Fruit fly (Drosophila melanogaster): Measurements from ENCODE around the gene mtgo.
A peak's percentile ranks its signal among the peaks of the same experiment; 100 is the strongest.

mtgo gene

DNA sequence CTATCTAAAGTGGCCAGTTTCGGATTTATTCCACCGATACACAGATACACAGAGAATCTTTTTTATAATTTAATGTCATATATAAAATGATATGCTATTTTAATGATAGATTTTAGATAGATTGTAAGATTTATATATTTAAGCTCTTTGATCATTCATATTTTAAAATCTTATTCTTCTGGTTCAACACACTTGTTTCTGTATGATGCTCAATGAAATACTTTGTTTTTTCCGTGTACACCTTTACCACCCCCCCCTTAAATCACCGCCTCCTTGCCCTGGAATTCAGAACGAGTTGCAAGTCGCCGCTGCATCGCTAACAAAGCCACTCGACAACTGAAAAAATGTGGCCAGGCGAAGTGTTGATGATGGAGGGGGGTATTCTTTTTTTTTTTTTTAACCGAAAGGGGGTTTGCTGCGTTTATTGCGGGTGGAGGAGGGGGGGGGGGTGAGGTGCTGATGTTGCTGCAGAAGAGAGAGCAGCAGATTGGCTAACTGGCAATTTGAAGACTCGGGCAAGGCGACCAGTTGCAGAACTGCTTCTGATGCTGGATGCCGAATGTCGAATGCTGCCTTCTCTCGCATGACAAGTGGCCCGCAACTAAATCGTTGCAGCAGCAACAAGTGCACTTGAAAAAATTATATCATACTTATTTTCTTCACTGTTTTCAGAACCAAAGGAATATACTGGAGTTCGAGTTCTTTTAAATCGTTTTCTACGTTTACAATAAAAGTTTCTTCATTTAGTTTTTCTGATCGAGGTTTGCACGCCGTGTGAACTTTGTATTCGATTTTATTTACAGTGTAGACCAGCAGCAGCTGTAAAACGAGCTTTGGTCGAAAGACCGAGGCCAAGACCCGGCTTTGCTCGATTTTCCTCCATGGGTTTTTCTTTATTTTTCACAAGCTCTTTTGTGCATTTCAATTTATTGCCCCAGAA, 53.3 kb downstream of the mtgo start (continued):
- no peak for TF ChIP-seq CG10147 (GFP tag; optimal IDR thresholded peaks at IDR 0.05)
- no peak for TF ChIP-seq CG7987 (GFP tag; optimal IDR thresholded peaks at IDR 0.05)
- TF ChIP-seq Abd-B (GFP tag; optimal IDR thresholded peaks at IDR 0.05): peak; percentile 7
- TF ChIP-seq ato (GFP tag; IDR thresholded peaks at IDR 0.05; ENCODE audit: partially characterized antibody): no peak
- TF ChIP-seq CG9932 (GFP tag; IDR thresholded peaks at IDR 0.05): no peak
- peak; percentile 87 for TF ChIP-seq nom (GFP tag; optimal IDR thresholded peaks at IDR 0.05)
- peak; percentile 40; the same call in 1 of the 2 replicates for TF ChIP-seq H2.0 (GFP tag; IDR thresholded peaks at IDR 0.05)
- TF ChIP-seq ATbp (GFP tag; optimal IDR thresholded peaks at IDR 0.05): peak; percentile 81
- peak; percentile 47; the same call in 1 of the 2 replicates for TF ChIP-seq CG32772 (GFP tag; IDR thresholded peaks at IDR 0.05)
- peak; percentile 73 for TF ChIP-seq Oli (tag; optimal IDR thresholded peaks at IDR 0.05)
- peak; percentile 59 for TF ChIP-seq Hsf (GFP tag; optimal IDR thresholded peaks at IDR 0.05)
- peak; percentile 54 for TF ChIP-seq CG1603 (tag; optimal IDR thresholded peaks at IDR 0.05)
- no peak for TF ChIP-seq CG16813 (GFP tag; IDR thresholded peaks at IDR 0.05; ENCODE audit: partially characterized antibody)
- no peak for TF ChIP-seq cas (GFP tag; IDR thresholded peaks at IDR 0.05)
- no peak for TF ChIP-seq Dref (GFP tag; IDR thresholded peaks at IDR 0.05)
- TF ChIP-seq CG13123 (GFP tag; optimal IDR thresholded peaks at IDR 0.05): no peak
- TF ChIP-seq CG13287 (GFP tag; IDR thresholded peaks at IDR 0.05; ENCODE audit: partially characterized antibody): no peak
- no peak for TF ChIP-seq dati (GFP tag; IDR thresholded peaks at IDR 0.05)
- no peak for TF ChIP-seq lov (optimal IDR thresholded peaks at IDR 0.05)
- TF ChIP-seq lov (GFP tag; IDR thresholded peaks at IDR 0.05): 0 out of 3 replicates have a peak, but pooled peaks have one; percentile 42
- no peak for TF ChIP-seq CG6813 (GFP tag; optimal IDR thresholded peaks at IDR 0.05)
- no peak for TF ChIP-seq Bgb (GFP tag; IDR thresholded peaks at IDR 0.05; ENCODE audit: partially characterized antibody)
- no peak for TF ChIP-seq Lim3 (GFP tag; IDR thresholded peaks at IDR 0.05)
- no peak for TF ChIP-seq CG31388 (GFP tag; optimal IDR thresholded peaks at IDR 0.05)
- TF ChIP-seq emc (GFP tag; optimal IDR thresholded peaks at IDR 0.05): no peak
- peak; percentile 64; the same call in 2 of the 3 replicates for TF ChIP-seq Mrtf (GFP tag; IDR thresholded peaks at IDR 0.05)
- TF ChIP-seq oc (tag; optimal IDR thresholded peaks at IDR 0.05): peak; percentile 44
- no peak for TF ChIP-seq Dip3 (GFP tag; optimal IDR thresholded peaks at IDR 0.05)
- TF ChIP-seq Ravus (GFP tag; IDR thresholded peaks at IDR 0.05): no peak
- TF ChIP-seq fu2 (GFP tag; optimal IDR thresholded peaks at IDR 0.05): peak; percentile 4
- no peak for TF ChIP-seq MBD-R2 (GFP tag; IDR thresholded peaks at IDR 0.05)
- TF ChIP-seq CG43689 (GFP tag; IDR thresholded peaks at IDR 0.05): no peak
- no peak for TF ChIP-seq CG12744 (GFP tag; optimal IDR thresholded peaks at IDR 0.05)
- TF ChIP-seq Antp (GFP tag; optimal IDR thresholded peaks at IDR 0.05): no peak
- TF ChIP-seq Hr3 (GFP tag; optimal IDR thresholded peaks at IDR 0.05): peak; percentile 31
- no peak; the same call in 1 of the 2 replicates for TF ChIP-seq aop (GFP tag; IDR thresholded peaks at IDR 0.05)
- TF ChIP-seq CG3726 (GFP tag; IDR thresholded peaks at IDR 0.05): no peak
- TF ChIP-seq Vsx1 (GFP tag; optimal IDR thresholded peaks at IDR 0.05): peak; percentile 4
- no peak; the same call in none of the 2 replicates for TF ChIP-seq Rx (GFP tag; IDR thresholded peaks at IDR 0.05)
- TF ChIP-seq nerfin-2 (GFP tag; IDR thresholded peaks at IDR 0.05; ENCODE audit: partially characterized antibody): no peak
- no peak for TF ChIP-seq pros (GFP tag; optimal IDR thresholded peaks at IDR 0.05)
- TF ChIP-seq pzg (GFP tag; optimal IDR thresholded peaks at IDR 0.05): no peak
- no peak for TF ChIP-seq CG31224 (GFP tag; IDR thresholded peaks at IDR 0.05)
- TF ChIP-seq Med (GFP tag): no peak
- peak; percentile 36 for TF ChIP-seq Mad (GFP tag; optimal IDR thresholded peaks at IDR 0.05)
- no peak for TF ChIP-seq ab (GFP tag; optimal IDR thresholded peaks at IDR 0.05)
- no peak for TF ChIP-seq CG17186 (GFP tag; optimal IDR thresholded peaks at IDR 0.05)
- TF ChIP-seq al (GFP tag; IDR thresholded peaks at IDR 0.05): no peak
- peak; percentile 31 for TF ChIP-seq pnt (GFP tag; optimal IDR thresholded peaks at IDR 0.05)

All from whole organism, embryonic.